Worm (Caenorhabditis elegans): ENCODE measurements around the gene glr-5.

Gene glr-5

DNA sequence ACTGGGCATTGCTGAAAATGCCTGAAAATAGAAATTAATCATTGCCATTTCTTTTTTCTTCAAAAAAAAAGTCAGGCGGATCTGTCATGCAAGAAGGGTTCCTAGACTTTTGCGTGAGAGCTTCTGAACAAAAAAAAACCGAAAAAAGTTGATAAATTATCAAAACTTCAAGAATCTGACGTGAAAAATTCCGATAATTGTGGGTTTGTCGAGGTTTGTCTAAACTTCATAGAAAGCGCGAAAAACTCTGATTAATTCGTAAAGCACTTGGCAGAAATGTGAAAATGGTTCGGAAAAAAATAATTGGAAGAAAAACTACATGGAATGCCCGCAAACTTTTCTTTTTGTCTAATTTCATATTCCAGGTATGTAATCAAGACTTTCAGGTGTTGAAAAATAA is 42.8 kb upstream of the glr-5 start, which contains the start of gene ZC190.5:
Gene ZC190.5, minus strand, starts transcription at position 101 of the 400 bp plus-strand sequence.
- TF ChIP-seq F49E8.2 (tag; optimal IDR thresholded peaks at IDR 0.05; ENCODE audit: borderline replicate concordance) (no peak), aha-1 (tag) (peak; percentile 37)

ce11 chrV:8677193-8677592 is 39.1 kb upstream of the glr-5 start, which contains the start of gene ZC190.6:
TSS of gene ZC190.6 (minus strand) at chrV:8677293.
- TF ChIP-seq lin-38 (GFP tag; IDR thresholded peaks at IDR 0.05) (no peak), lir-3 (tag; optimal IDR thresholded peaks at IDR 0.05) (no peak), nhr-11 (tag; optimal IDR thresholded peaks at IDR 0.05) (no peak), nhr-237 (tag; optimal IDR thresholded peaks at IDR 0.05) (no peak), zip-2 (tag; optimal IDR thresholded peaks at IDR 0.05) (no peak), rbr-2 (tag; optimal IDR thresholded peaks at IDR 0.05) (no peak), cey-2 (tag; optimal IDR thresholded peaks at IDR 0.05; ENCODE audit: borderline replicate concordance, insufficient read depth) (no peak), gei-8 (GFP tag; optimal IDR thresholded peaks at IDR 0.05) (no peak), T26A8.4 (GFP tag; IDR thresholded peaks at IDR 0.05) (no peak), vab-7 (GFP tag; IDR thresholded peaks at IDR 0.05) (no peak), ztf-11 (tag; optimal IDR thresholded peaks at IDR 0.05) (no peak), T20F7.1 (GFP tag; optimal IDR thresholded peaks at IDR 0.05) (no peak), ceh-28 (tag; optimal IDR thresholded peaks at IDR 0.05) (no peak), zag-1 (tag; optimal IDR thresholded peaks at IDR 0.05) (no peak), hmg-1.1 (GFP tag; IDR thresholded peaks at IDR 0.05) (no peak), lin-29 (GFP tag; IDR thresholded peaks at IDR 0.05) (no peak), nhr-10 (tag; optimal IDR thresholded peaks at IDR 0.05) (no peak), snpc-1.2 (GFP tag; IDR thresholded peaks at IDR 0.05) (no peak)

ce11 chrV:8681050-8681449 is 35.2 kb upstream of the glr-5 start, which contains the start of gene ZC190.2:
TSS of gene ZC190.2 (plus strand) at chrV:8681350.
- TF ChIP-seq F37D6.2 (tag; optimal IDR thresholded peaks at IDR 0.05) (no peak), snpc-4 (tag; optimal IDR thresholded peaks at IDR 0.05) (no peak), D1046.2 (GFP tag; IDR thresholded peaks at IDR 0.05) (no peak), dmd-8 (GFP tag; IDR thresholded peaks at IDR 0.05) (no peak), lin-38 (GFP tag; IDR thresholded peaks at IDR 0.05) (no peak), lim-7 (GFP tag; IDR thresholded peaks at IDR 0.05) (no peak), skn-1 (tag; optimal IDR thresholded peaks at IDR 0.05) (no peak), nhr-42 (GFP tag; IDR thresholded peaks at IDR 0.05) (no peak), T26A8.4 (GFP tag; IDR thresholded peaks at IDR 0.05) (no peak), nhr-28 (tag; optimal IDR thresholded peaks at IDR 0.05) (no peak), mep-1 (tag; optimal IDR thresholded peaks at IDR 0.05) (no peak), hlh-11 (tag; optimal IDR thresholded peaks at IDR 0.05) (no peak), mxl-2 (GFP tag; conservative IDR thresholded peaks at IDR 0.05) (no peak), mxl-3 (GFP tag; optimal IDR thresholded peaks at IDR 0.05) (no peak)

- TF ChIP-seq mes-2 (tag; optimal IDR thresholded peaks at IDR 0.05; ENCODE audit: poor library complexity, severe bottlenecking) = no peak
- TF ChIP-seq ctbp-1 (GFP tag; IDR thresholded peaks at IDR 0.05) = no peak
- TF ChIP-seq dmd-9 (GFP tag; IDR thresholded peaks at IDR 0.05) = no peak
- TF ChIP-seq daf-16 (GFP tag; optimal IDR thresholded peaks at IDR 0.05) = no peak
- TF ChIP-seq daf-16 (tag; optimal IDR thresholded peaks at IDR 0.05) = peak; percentile 67
- no peak for TF ChIP-seq fkh-10 (GFP tag; optimal IDR thresholded peaks at IDR 0.05)
- TF ChIP-seq daf-19 (GFP tag; conservative IDR thresholded peaks at IDR 0.05) = no peak
- TF ChIP-seq pqm-1 (tag; optimal IDR thresholded peaks at IDR 0.05) = peak; percentile 66
- peak; percentile 58 for TF ChIP-seq mxl-3 (GFP tag; optimal IDR thresholded peaks at IDR 0.05)
- no peak for TF ChIP-seq nhr-28 (tag; optimal IDR thresholded peaks at IDR 0.05)
- no peak for TF ChIP-seq ceh-28 (tag; optimal IDR thresholded peaks at IDR 0.05)
- TF ChIP-seq mdl-1 (tag; optimal IDR thresholded peaks at IDR 0.05) = peak in 1 of 2 experiments; percentile 42
- TF ChIP-seq php-3 (GFP tag; IDR thresholded peaks at IDR 0.05) = peak; percentile 93
Measured at ce11 chrV:8682719-8683118, 33.6 kb upstream of the glr-5 start, which contains the start of gene cln-3.3. TSS of gene cln-3.3 (plus strand) at chrV:8683052.

Data from whole organism, L4 larva.